Worm (Caenorhabditis elegans): ENCODE data around the gene C18A3.7.

ce11 chrII:5704479-5704878 lies 25.8 kb downstream of the C18A3.7 start:
- TF ChIP-seq spr-1 (tag; optimal IDR thresholded peaks at IDR 0.05) = no peak
- TF ChIP-seq rbr-2 (tag; optimal IDR thresholded peaks at IDR 0.05) = no peak
- no peak for TF ChIP-seq zfp-2 (tag; optimal IDR thresholded peaks at IDR 0.05)
- no peak for TF ChIP-seq D1046.2 (GFP tag; IDR thresholded peaks at IDR 0.05)
- TF ChIP-seq lsy-2 (tag; optimal IDR thresholded peaks at IDR 0.05) = peak in 1 of 2 experiments; percentile 14
- no peak for TF ChIP-seq ztf-7 (tag; optimal IDR thresholded peaks at IDR 0.05)
- no peak for TF ChIP-seq mes-2 (tag; optimal IDR thresholded peaks at IDR 0.05; ENCODE audit: poor library complexity, severe bottlenecking)
- TF ChIP-seq daf-12 (tag; optimal IDR thresholded peaks at IDR 0.05) = no peak
- TF ChIP-seq nhr-41 (GFP tag; IDR thresholded peaks at IDR 0.05) = no peak
- no peak for TF ChIP-seq nhr-76 (tag; optimal IDR thresholded peaks at IDR 0.05)
- no peak for TF ChIP-seq ceh-44 (GFP tag; IDR thresholded peaks at IDR 0.05)
- TF ChIP-seq R02D3.7 (tag; optimal IDR thresholded peaks at IDR 0.05) = no peak
- no peak for TF ChIP-seq lin-39 (tag; optimal IDR thresholded peaks at IDR 0.05)
